Worm (Caenorhabditis elegans): ENCODE results near the gene far-3.

far-3 gene

DNA sequence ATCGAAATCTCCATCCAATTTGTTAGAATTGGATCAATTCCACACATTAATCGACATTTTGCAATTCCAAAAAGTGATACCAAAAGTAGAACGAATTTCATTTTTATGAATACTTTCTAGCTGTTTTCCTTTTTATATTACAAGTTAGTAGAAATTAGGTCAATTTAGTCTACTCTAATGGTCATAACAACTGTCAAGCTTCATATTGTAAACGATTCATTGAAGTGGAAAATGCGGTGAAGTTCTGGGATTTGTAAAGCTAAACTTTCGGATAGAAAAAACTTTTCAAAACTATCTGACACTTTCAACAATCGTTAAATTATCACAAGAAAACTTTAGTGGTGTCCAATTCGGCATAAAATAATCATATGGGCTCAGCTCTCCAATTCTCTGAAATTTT, 37.3 kb upstream of the far-3 start, which contains the start of gene W07G4.7:
Gene W07G4.7, minus strand, starts transcription at position 101 of the 400 bp plus-strand sequence.
- TF ChIP-seq rnt-1 (tag; optimal IDR thresholded peaks at IDR 0.05) (no peak), tbx-2 (tag; optimal IDR thresholded peaks at IDR 0.05) (no peak), ceh-34 (tag; optimal IDR thresholded peaks at IDR 0.05) (no peak), eyg-1 (tag; optimal IDR thresholded peaks at IDR 0.05) (no peak), ceh-31 (tag; optimal IDR thresholded peaks at IDR 0.05) (no peak), che-1 (tag; optimal IDR thresholded peaks at IDR 0.05) (no peak), ceh-9 (tag; optimal IDR thresholded peaks at IDR 0.05) (no peak), fax-1 (tag; optimal IDR thresholded peaks at IDR 0.05) (no peak)

DNA sequence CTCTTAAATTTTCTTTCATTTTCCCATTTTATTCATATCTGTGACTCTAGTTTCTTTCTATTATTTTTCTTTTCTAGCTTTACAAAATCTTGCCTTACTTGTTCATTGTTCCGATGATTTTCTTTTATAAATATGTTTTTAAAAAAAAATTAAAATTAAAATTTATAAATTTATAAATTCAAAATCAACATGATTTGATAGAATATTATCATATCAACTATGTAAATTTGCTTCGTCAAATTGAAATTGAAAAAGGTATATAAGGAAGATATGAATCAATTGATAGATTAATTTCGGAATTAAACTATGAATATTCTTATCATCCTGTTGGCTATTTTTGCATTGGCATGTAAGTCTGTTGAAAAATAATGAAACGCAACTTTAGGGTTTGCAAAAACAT, 35.9 kb upstream of the far-3 start, which contains the start of gene W07G4.1:
Gene W07G4.1, plus strand, starts transcription at position 301 of the 400 bp plus-strand sequence.
- TF ChIP-seq pag-3 (tag; optimal IDR thresholded peaks at IDR 0.05; ENCODE audit: borderline replicate concordance): no peak
- TF ChIP-seq sox-2 (GFP tag; IDR thresholded peaks at IDR 0.05): no peak
- TF ChIP-seq ceh-48 (tag; optimal IDR thresholded peaks at IDR 0.05): no peak
- no peak for TF ChIP-seq tbx-2 (tag; optimal IDR thresholded peaks at IDR 0.05)
- TF ChIP-seq nhr-11 (tag; optimal IDR thresholded peaks at IDR 0.05): no peak
- no peak for TF ChIP-seq nfya-1 (tag; optimal IDR thresholded peaks at IDR 0.05)
- no peak for TF ChIP-seq pax-1 (tag; optimal IDR thresholded peaks at IDR 0.05)

DNA sequence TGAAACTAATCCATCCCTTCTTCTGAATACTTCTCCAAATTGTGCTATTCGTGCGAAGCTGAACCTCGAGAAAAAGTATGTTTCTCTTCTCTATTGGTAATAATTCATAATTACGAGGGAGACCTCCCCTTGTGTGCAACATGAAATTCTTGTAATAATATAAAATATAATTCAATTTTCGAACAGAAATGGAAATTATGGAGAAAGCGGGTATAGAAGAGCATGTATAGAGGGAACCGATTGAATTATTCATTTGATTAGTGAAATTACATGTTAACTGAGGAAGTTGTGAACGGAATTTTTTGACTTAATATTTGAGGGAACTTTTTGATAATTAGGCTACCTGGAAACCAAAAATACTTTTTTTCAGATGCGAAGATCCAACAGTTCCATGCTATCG, 31.5 kb upstream of the far-3 start:
- TF ChIP-seq unc-42 (tag; optimal IDR thresholded peaks at IDR 0.05): peak; percentile 91
- TF ChIP-seq unc-86 (tag; optimal IDR thresholded peaks at IDR 0.05): no peak
- no peak for TF ChIP-seq T23F11.4 (GFP tag; optimal IDR thresholded peaks at IDR 0.05)
- no peak for TF ChIP-seq dve-1 (tag; optimal IDR thresholded peaks at IDR 0.05)

DNA sequence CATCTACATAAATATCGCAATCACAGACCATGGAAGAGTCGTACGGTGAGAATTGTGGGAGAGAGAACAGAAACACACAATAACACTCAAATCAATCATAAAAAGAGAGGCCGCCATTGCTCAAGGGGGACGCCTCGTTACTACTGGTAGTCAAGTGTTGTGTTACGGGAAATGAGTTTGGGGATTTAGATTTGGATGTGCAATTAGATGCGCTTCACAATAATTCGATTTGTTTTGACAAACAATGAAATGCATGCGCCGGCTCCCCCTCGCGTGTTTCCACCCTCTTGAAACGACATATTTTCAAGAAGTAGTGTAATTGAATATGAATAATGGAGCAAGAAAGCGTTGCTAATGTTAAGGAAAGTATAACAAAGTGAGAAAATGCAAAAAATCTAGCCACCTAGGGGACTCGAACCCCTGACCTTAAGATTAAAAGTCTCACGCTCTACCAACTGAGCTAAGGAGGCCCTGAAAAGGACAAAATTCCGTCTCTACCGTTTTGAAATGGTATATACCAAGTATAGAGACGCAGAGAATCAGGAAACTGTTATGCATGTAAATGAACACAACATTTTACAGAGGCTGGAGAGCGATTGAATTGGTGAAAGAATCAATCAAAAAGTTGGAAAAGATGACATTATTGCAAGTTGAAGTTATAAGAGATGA, 29.4 kb upstream of the far-3 start:
- TF ChIP-seq unc-42 (tag; optimal IDR thresholded peaks at IDR 0.05): peak; percentile 93
- no peak for TF ChIP-seq pha-2 (tag; optimal IDR thresholded peaks at IDR 0.05)

DNA sequence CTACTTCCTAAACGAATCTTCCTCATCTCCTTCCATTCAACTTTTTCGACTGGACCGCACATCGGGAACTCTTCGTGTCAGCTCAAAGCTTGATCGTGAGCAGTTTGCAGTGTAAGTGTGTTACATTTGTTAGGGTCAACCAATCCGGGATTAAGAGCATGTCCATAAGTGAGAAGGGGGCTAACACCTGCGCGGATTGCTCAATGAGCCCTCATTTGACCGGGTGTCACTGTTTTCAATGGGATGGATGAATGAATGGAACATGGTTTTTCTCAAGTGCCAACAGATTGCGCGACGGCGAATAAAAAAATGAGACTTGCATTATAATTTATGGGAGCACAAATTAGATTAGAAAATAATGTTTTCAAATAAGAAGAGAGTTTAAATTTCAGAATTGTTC, 28.0 kb upstream of the far-3 start:
- TF ChIP-seq madf-2 (tag; optimal IDR thresholded peaks at IDR 0.05): no peak
- TF ChIP-seq unc-3 (GFP tag; conservative IDR thresholded peaks at IDR 0.05): no peak
- TF ChIP-seq unc-3 (tag; optimal IDR thresholded peaks at IDR 0.05): no peak
- TF ChIP-seq Y22D7AL.16 (tag; optimal IDR thresholded peaks at IDR 0.05): no peak
- no peak for TF ChIP-seq hlh-13 (GFP tag; optimal IDR thresholded peaks at IDR 0.05)
- no peak for TF ChIP-seq unc-55 (GFP tag; optimal IDR thresholded peaks at IDR 0.05)
- TF ChIP-seq dmd-4 (tag; optimal IDR thresholded peaks at IDR 0.05; ENCODE audit: borderline replicate concordance): no peak

DNA sequence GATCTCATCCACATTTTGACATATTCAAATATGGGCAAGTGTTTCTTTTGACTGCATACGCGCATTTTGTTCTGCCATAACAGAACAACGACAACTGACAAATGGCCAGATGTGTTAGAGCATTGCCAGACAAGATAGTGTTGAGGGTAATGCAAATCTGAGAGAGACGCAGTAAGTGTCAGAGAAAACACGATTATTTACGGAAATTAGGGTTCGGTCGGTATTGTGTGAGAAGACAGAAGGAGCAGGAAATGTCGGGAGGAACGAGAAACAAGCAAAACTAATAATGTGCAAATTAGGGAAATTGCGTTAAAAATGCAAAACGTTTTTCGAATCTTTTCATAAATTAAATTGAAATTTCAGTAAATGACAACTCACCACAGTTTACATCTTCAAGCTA, 27.2 kb upstream of the far-3 start:
- TF ChIP-seq K02D7.2 (tag; optimal IDR thresholded peaks at IDR 0.05): no peak
- peak; percentile 64 for TF ChIP-seq fkh-10 (GFP tag; optimal IDR thresholded peaks at IDR 0.05)
- no peak for TF ChIP-seq ref-2 (tag; optimal IDR thresholded peaks at IDR 0.05)
- TF ChIP-seq pax-1 (tag; optimal IDR thresholded peaks at IDR 0.05): no peak
- no peak for TF ChIP-seq unc-86 (tag; optimal IDR thresholded peaks at IDR 0.05)
- TF ChIP-seq hlh-13 (GFP tag; optimal IDR thresholded peaks at IDR 0.05): no peak
- peak; percentile 8; the same call in 1 of the 2 replicates for TF ChIP-seq sox-2 (GFP tag; IDR thresholded peaks at IDR 0.05)
- no peak for TF ChIP-seq ztf-16 (tag; optimal IDR thresholded peaks at IDR 0.05)
- peak; percentile 99 for TF ChIP-seq unc-42 (tag; optimal IDR thresholded peaks at IDR 0.05)
- no peak for TF ChIP-seq nhr-232 (tag; optimal IDR thresholded peaks at IDR 0.05)
- peak; percentile 60 for TF ChIP-seq ceh-31 (tag; optimal IDR thresholded peaks at IDR 0.05)
- no peak for TF ChIP-seq C08G9.2 (tag; optimal IDR thresholded peaks at IDR 0.05)
